Worm (Caenorhabditis elegans) whole organism, early embryonic: ENCODE data around the gene vps-53.

Source experiments
- ama-1 ChIP-seq: fragments of 150-350 bp; optimal IDR thresholded peaks from 2 replicates; lab custom pipeline; 2014
- ceh-13 ChIP-seq: fragments of 200-800 bp; sonication (Bioruptor generic); optimal IDR thresholded peaks from 2 replicates; lab custom pipeline; 2018; ENCODE audit warnings: mild to moderate bottlenecking, missing genetic modification characterization, missing compliant biosample characterization
- ets-7 ChIP-seq: sonication (generic microtip); optimal IDR thresholded peaks from 2 replicates; lab custom pipeline; 2016; ENCODE audit warnings: missing genotype, missing genetic modification characterization, missing compliant biosample characterization
- flt-1 ChIP-seq: fragments of 200-800 bp; sonication (Bioruptor generic); IDR thresholded peaks from 2 replicates; pipeline ENCODE4 v1.3.6; 2022; ENCODE audit warnings: missing genetic modification characterization, missing compliant biosample characterization
- hmbx-1 ChIP-seq: sonication (generic microtip); optimal IDR thresholded peaks from 2 replicates; lab custom pipeline; 2016; ENCODE audit warnings: mild to moderate bottlenecking, missing genetic modification characterization, missing compliant biosample characterization
- hmg-4 ChIP-seq: fragments of 200-800 bp; sonication (Bioruptor generic); optimal IDR thresholded peaks from 2 replicates; lab custom pipeline; 2018; ENCODE audit warnings: mild to moderate bottlenecking, missing genetic modification characterization, missing compliant biosample characterization
- hnd-1 ChIP-seq: sonication (generic microtip); optimal IDR thresholded peaks from 2 replicates; lab custom pipeline; 2016; ENCODE audit warnings: missing genetic modification characterization, missing compliant biosample characterization
- sea-1 ChIP-seq: fragments of 200-800 bp; sonication (Bioruptor generic); conservative IDR thresholded peaks from 2 replicates; pipeline ENCODE4 v1.3.6; 2022; ENCODE audit warnings: missing genetic modification characterization, missing compliant biosample characterization
- tbx-11 ChIP-seq: fragments of 200-800 bp; sonication (Bioruptor generic); IDR thresholded peaks from 2 replicates; pipeline ENCODE4 v1.3.6; 2022; ENCODE audit warnings: missing genetic modification characterization, missing compliant biosample characterization
- tbx-37 ChIP-seq: fragments of 200-800 bp; sonication (Bioruptor generic); conservative IDR thresholded peaks from 2 replicates; pipeline ENCODE4 v1.3.6; 2022; ENCODE audit warnings: missing genetic modification reagents, missing genetic modification characterization, missing compliant biosample characterization
- tra-4 ChIP-seq: sonication (generic microtip); optimal IDR thresholded peaks from 2 replicates; lab custom pipeline; 2017; ENCODE audit warnings: missing genetic modification characterization, missing compliant biosample characterization

DNA sequence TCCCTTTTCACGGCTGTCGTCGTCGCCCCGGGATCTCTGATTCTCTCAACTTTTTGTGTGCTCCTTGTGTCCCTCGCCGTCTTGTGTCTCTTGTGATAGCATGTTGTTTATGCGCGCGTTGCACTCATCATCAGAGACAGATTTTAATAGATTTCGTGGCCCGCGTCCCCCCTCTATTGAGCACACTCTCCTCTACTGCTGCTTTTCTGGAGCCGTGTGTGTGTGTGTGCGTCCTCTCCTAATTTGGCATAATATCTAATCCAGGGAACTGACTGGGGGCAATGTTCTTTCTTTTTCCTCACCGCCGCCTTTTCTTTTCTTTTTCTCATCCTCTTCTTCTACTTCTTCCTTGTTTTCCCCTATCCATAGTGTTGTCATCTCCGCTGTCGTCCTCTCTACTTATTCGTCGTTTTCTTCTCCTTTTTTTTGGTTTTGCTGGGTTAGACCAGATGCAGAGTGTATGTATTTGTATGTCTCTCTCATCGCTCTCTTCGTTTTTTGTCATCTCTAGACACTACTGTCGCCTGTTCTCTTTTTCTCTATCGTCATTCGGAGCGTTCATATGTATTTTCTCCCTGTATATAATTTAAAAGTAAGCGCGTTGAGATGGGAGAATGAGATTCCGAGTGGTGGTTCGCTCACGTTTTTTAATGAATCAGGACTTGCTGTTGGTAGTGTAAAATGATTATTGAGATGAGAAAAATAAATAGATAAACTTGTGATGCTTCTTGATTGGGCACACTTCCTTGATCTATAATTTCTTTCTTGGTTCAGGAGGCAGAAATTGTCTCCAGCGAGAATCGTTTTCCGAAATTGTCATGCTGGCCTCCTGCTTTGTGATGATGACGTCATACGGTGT, 53.3 kb downstream of the vps-53 start:
- TF ChIP-seq hmbx-1 (tag; lab: Kevin White, UChicago), result no peak
- TF ChIP-seq tra-4 (tag; lab: Kevin White, UChicago), result no peak
- no peak for TF ChIP-seq flt-1 (GFP tag; lab: Robert Waterston, UW)
- peak; percentile 34; the same call in 1 of the 2 replicates for TF ChIP-seq tbx-11 (GFP tag; lab: Robert Waterston, UW)
- TF ChIP-seq ets-7, result no peak
- no peak for TF ChIP-seq hmg-4 (GFP tag; lab: Kevin White, UChicago)
- TF ChIP-seq ceh-13 (GFP tag; lab: Kevin White, UChicago), result no peak
- TF ChIP-seq ama-1, result no peak
- TF ChIP-seq sea-1 (GFP tag; lab: Robert Waterston, UW), result no peak
- TF ChIP-seq tbx-37 (GFP tag; lab: Robert Waterston, UW), result no peak
- TF ChIP-seq hnd-1 (tag; lab: Kevin White, UChicago), result no peak
